Worm (Caenorhabditis elegans): ENCODE data around the gene rskd-1.

DNA sequence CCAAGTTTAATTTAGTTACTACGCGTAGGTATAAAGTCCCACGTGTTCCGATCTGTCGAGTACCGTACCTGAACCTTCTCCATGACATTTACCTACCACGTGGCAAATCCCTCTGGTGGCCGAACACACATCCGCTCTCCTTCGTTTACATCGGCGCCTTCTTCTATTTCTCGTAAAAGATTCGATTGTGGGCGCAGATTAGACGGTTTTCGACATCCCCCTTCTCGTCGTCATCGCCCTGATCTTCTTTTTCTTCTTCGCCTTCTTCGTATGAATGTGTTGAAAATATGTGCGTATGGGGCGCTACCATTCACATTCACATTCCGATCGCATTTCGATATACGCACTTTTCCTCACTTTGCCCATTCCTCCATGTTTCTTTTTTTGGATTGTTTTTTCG, 8.4 kb upstream of the rskd-1 start:
- no peak for TF ChIP-seq tbx-2 (tag; optimal IDR thresholded peaks at IDR 0.05)
- no peak for TF ChIP-seq pqm-1 (tag; optimal IDR thresholded peaks at IDR 0.05)
- no peak for TF ChIP-seq pat-9 (tag; optimal IDR thresholded peaks at IDR 0.05)
